Fruit fly (Drosophila melanogaster): ENCODE results near the gene Pmvk.

The Pmvk gene

DNA sequence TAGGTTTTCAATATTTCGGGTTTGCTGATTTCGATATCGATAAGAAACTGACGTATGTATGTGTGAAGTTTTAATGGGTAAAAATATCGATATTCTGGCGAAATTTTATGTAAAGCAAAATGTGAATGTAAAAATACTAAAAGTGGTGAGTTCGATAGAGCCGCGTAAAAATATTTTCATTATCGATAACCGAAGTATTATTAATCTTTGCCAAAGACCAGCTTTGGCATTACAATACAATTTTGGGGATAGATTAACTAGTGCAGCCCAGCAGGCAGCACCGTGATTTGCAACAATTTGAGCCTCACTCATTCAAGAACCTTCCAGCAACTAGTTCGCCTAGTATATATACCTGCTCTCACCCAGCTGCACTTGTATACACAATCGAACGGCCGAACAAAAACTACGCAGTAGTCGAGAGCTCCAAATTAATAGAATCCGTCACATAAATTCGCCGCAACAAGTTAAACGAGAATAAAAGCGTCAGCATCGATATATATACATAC is 37.8 kb downstream of the Pmvk start (continued):
- TF ChIP-seq CG1603 (tag; optimal IDR thresholded peaks at IDR 0.05) (peak; percentile 69), hbn (GFP tag; IDR thresholded peaks at IDR 0.05; ENCODE audit: partially characterized antibody) (peak; percentile 84), MBD-R2 (GFP tag; IDR thresholded peaks at IDR 0.05) (peak; percentile 71), sd (tag; optimal IDR thresholded peaks at IDR 0.05) (peak; percentile 50), BEAF-32 (GFP tag; optimal IDR thresholded peaks at IDR 0.05) (peak; percentile 81), CG32767 (GFP tag; IDR thresholded peaks at IDR 0.05) (0 out of 2 replicates have a peak, but pooled peaks have one; percentile 15), Xrp1 (GFP tag; IDR thresholded peaks at IDR 0.05) (no peak), Opbp (GFP tag; IDR thresholded peaks at IDR 0.05; ENCODE audit: partially characterized antibody) (peak; percentile 83; the same call in 2 of the 3 replicates), zen (tag; optimal IDR thresholded peaks at IDR 0.05) (peak; percentile 8), ken (GFP tag; IDR thresholded peaks at IDR 0.05) (no peak), knrl (GFP tag; IDR thresholded peaks at IDR 0.05; ENCODE audit: partially characterized antibody) (peak; percentile 77), exex (tag; optimal IDR thresholded peaks at IDR 0.05) (peak; percentile 10), CG33213 (GFP tag; optimal IDR thresholded peaks at IDR 0.05) (peak; percentile 19), hb (GFP tag; IDR thresholded peaks at IDR 0.05; ENCODE audit: partially characterized antibody) (peak; percentile 82; the same call in 1 of the 3 replicates), CG4854 (GFP tag; optimal IDR thresholded peaks at IDR 0.05) (no peak), HmgZ (tag; optimal IDR thresholded peaks at IDR 0.05) (peak; percentile 71), Lpt (GFP tag; optimal IDR thresholded peaks at IDR 0.05) (no peak), CG4617 (GFP tag; optimal IDR thresholded peaks at IDR 0.05; ENCODE audit: borderline replicate concordance) (peak; percentile 2), CG14667 (GFP tag; IDR thresholded peaks at IDR 0.05) (no peak), Dref (GFP tag; IDR thresholded peaks at IDR 0.05) (peak; percentile 92), bsh (GFP tag; optimal IDR thresholded peaks at IDR 0.05) (peak in 1 of 2 experiments; percentile 12), Scr (GFP tag; IDR thresholded peaks at IDR 0.05; ENCODE audit: partially characterized antibody) (peak; percentile 86), CG2129 (GFP tag; IDR thresholded peaks at IDR 0.05; ENCODE audit: partially characterized antibody) (peak; percentile 62), CG12299 (tag; optimal IDR thresholded peaks at IDR 0.05) (no peak), E2f2 (GFP tag; IDR thresholded peaks at IDR 0.05) (peak; percentile 67), stwl (tag; optimal IDR thresholded peaks at IDR 0.05) (peak; percentile 96), Dek (tag; optimal IDR thresholded peaks at IDR 0.05) (no peak), CG34376 (GFP tag; optimal IDR thresholded peaks at IDR 0.05) (peak; percentile 30), CG13624 (GFP tag; optimal IDR thresholded peaks at IDR 0.05) (peak; percentile 65), CG31441 (GFP tag; IDR thresholded peaks at IDR 0.05) (peak; percentile 62), chm (GFP tag; IDR thresholded peaks at IDR 0.05) (0 out of 2 replicates have a peak, but pooled peaks have one; percentile 11), zen2 (GFP tag; IDR thresholded peaks at IDR 0.05; ENCODE audit: partially characterized antibody) (peak; percentile 93), onecut (GFP tag; IDR thresholded peaks at IDR 0.05) (peak; percentile 8; the same call in 1 of the 2 replicates), fd64A (GFP tag; optimal IDR thresholded peaks at IDR 0.05) (no peak), oc (tag; optimal IDR thresholded peaks at IDR 0.05) (peak; percentile 71), vvl (GFP tag; IDR thresholded peaks at IDR 0.05) (peak; percentile 22; the same call in 1 of the 2 replicates), bbx (GFP tag; IDR thresholded peaks at IDR 0.05; ENCODE audit: partially characterized antibody) (peak; percentile 88), CG15601 (tag; optimal IDR thresholded peaks at IDR 0.05) (peak; percentile 82), crp (GFP tag; optimal IDR thresholded peaks at IDR 0.05) (peak in 1 of 2 experiments; percentile 44), Sry-δ (GFP tag; optimal IDR thresholded peaks at IDR 0.05) (peak; percentile 84), slou (GFP tag; optimal IDR thresholded peaks at IDR 0.05) (no peak), abd-A (tag; optimal IDR thresholded peaks at IDR 0.05) (peak; percentile 84), CG6791 (GFP tag; IDR thresholded peaks at IDR 0.05; ENCODE audit: partially characterized antibody) (peak; percentile 95), Nf-YA (GFP tag; IDR thresholded peaks at IDR 0.05) (no peak), lilli (GFP tag; optimal IDR thresholded peaks at IDR 0.05) (no peak), nerfin-1 (tag; optimal IDR thresholded peaks at IDR 0.05) (peak; percentile 63), CG9437 (GFP tag; optimal IDR thresholded peaks at IDR 0.05) (no peak), CG16813 (GFP tag; IDR thresholded peaks at IDR 0.05; ENCODE audit: partially characterized antibody) (peak; percentile 89)

All from whole organism, embryonic.